Worm (Caenorhabditis elegans): ENCODE measurements around the gene T19D12.6.

Gene T19D12.6

ce11 chrII:6591000-6591399 is 51.9 kb downstream of the T19D12.6 start:
- TF ChIP-seq egl-27 (tag; optimal IDR thresholded peaks at IDR 0.05): no peak
- TF ChIP-seq lin-39 (tag; optimal IDR thresholded peaks at IDR 0.05): no peak
- TF ChIP-seq Y55F3AM.14 (GFP tag; optimal IDR thresholded peaks at IDR 0.05): no peak
- no peak for TF ChIP-seq F13H6.1 (tag; optimal IDR thresholded peaks at IDR 0.05)
- TF ChIP-seq ztf-4 (tag; optimal IDR thresholded peaks at IDR 0.05): no peak
- TF ChIP-seq nhr-6 (tag; optimal IDR thresholded peaks at IDR 0.05): no peak
- no peak for TF ChIP-seq mdl-1 (tag; optimal IDR thresholded peaks at IDR 0.05)
- TF ChIP-seq C34F6.9 (tag; optimal IDR thresholded peaks at IDR 0.05): no peak
- no peak for TF ChIP-seq lin-11 (tag; optimal IDR thresholded peaks at IDR 0.05)
- no peak for TF ChIP-seq nhr-11 (tag; optimal IDR thresholded peaks at IDR 0.05)
- no peak for TF ChIP-seq nhr-23 (tag; optimal IDR thresholded peaks at IDR 0.05)
- TF ChIP-seq fos-1 (tag; optimal IDR thresholded peaks at IDR 0.05): no peak
- no peak for TF ChIP-seq skn-1 (tag; optimal IDR thresholded peaks at IDR 0.05)

ce11 chrII:6589408-6589807 is 53.5 kb downstream of the T19D12.6 start, which contains the start of gene vps-32.1:
Gene vps-32.1 (plus strand): TSS chrII:6589708.
- TF ChIP-seq Y55F3AM.14 (GFP tag; optimal IDR thresholded peaks at IDR 0.05): no peak
- TF ChIP-seq elt-1 (tag; optimal IDR thresholded peaks at IDR 0.05): no peak
- TF ChIP-seq aly-2 (tag; optimal IDR thresholded peaks at IDR 0.05): no peak
- peak; percentile 25 for TF ChIP-seq blmp-1 (tag; optimal IDR thresholded peaks at IDR 0.05; ENCODE audit: insufficient read depth)
- TF ChIP-seq sma-9 (GFP tag; optimal IDR thresholded peaks at IDR 0.05): peak; percentile 48
- no peak for TF ChIP-seq sma-9 (tag; optimal IDR thresholded peaks at IDR 0.05)
- peak; percentile 29 for TF ChIP-seq crh-2 (tag; optimal IDR thresholded peaks at IDR 0.05)
- peak; percentile 88 for TF ChIP-seq fos-1 (tag; optimal IDR thresholded peaks at IDR 0.05)
- TF ChIP-seq egl-27 (tag; optimal IDR thresholded peaks at IDR 0.05): no peak

ce11 chrII:6588605-6589292 is 54.2 kb downstream of the T19D12.6 start, which contains the start of gene icd-1:
Gene icd-1 (minus strand): TSS chrII:6588655.
- TF ChIP-seq ama-1 (optimal IDR thresholded peaks at IDR 0.05): peak; percentile 24
- no peak for TF ChIP-seq peb-1 (tag; optimal IDR thresholded peaks at IDR 0.05)
- TF ChIP-seq ztf-4 (tag; optimal IDR thresholded peaks at IDR 0.05): peak; percentile 94
- TF ChIP-seq sem-4 (tag; optimal IDR thresholded peaks at IDR 0.05): peak; percentile 98
- TF ChIP-seq ZK546.5 (tag; optimal IDR thresholded peaks at IDR 0.05): peak; percentile 76
- peak; percentile 98 for TF ChIP-seq unc-55 (GFP tag; optimal IDR thresholded peaks at IDR 0.05)
- peak; percentile 97 for TF ChIP-seq C34F6.9 (tag; optimal IDR thresholded peaks at IDR 0.05)
- TF ChIP-seq egl-27 (tag; optimal IDR thresholded peaks at IDR 0.05): peak; percentile 94
- no peak for TF ChIP-seq ztf-1 (GFP tag; conservative IDR thresholded peaks at IDR 0.05)
- TF ChIP-seq elt-1 (tag; optimal IDR thresholded peaks at IDR 0.05): no peak
- peak; percentile 93 for TF ChIP-seq mab-5 (tag; optimal IDR thresholded peaks at IDR 0.05)
- no peak for TF ChIP-seq dmd-4 (tag; optimal IDR thresholded peaks at IDR 0.05)
- no peak for TF ChIP-seq nhr-23 (tag; optimal IDR thresholded peaks at IDR 0.05)
- peak; percentile 58 for TF ChIP-seq ztf-11 (tag; optimal IDR thresholded peaks at IDR 0.05)
- TF ChIP-seq nhr-237 (tag; optimal IDR thresholded peaks at IDR 0.05): peak; percentile 48
- peak; percentile 81 for TF ChIP-seq blmp-1 (tag; optimal IDR thresholded peaks at IDR 0.05; ENCODE audit: insufficient read depth)
- TF ChIP-seq nhr-25 (tag; optimal IDR thresholded peaks at IDR 0.05): peak; percentile 98
- peak; percentile 74 for TF ChIP-seq lin-11 (tag; optimal IDR thresholded peaks at IDR 0.05)
- peak; percentile 50 for TF ChIP-seq nhr-12 (tag; optimal IDR thresholded peaks at IDR 0.05)
- peak; percentile 96 for TF ChIP-seq sma-9 (GFP tag; optimal IDR thresholded peaks at IDR 0.05)
- TF ChIP-seq sma-9 (tag; optimal IDR thresholded peaks at IDR 0.05): no peak
- TF ChIP-seq mdl-1 (tag; optimal IDR thresholded peaks at IDR 0.05): peak; percentile 76 to 82
- TF ChIP-seq mbf-1 (tag; optimal IDR thresholded peaks at IDR 0.05): no peak
- TF ChIP-seq F13H6.1 (tag; optimal IDR thresholded peaks at IDR 0.05): peak; percentile 97
- TF ChIP-seq R02D3.7 (tag; optimal IDR thresholded peaks at IDR 0.05): peak; percentile 38
- peak; percentile 73 for TF ChIP-seq nhr-10 (tag; optimal IDR thresholded peaks at IDR 0.05)
- TF ChIP-seq aly-2 (tag; optimal IDR thresholded peaks at IDR 0.05): no peak
- TF ChIP-seq nhr-6 (tag; optimal IDR thresholded peaks at IDR 0.05): peak; percentile 98
- peak; percentile 96 for TF ChIP-seq nhr-129 (tag; optimal IDR thresholded peaks at IDR 0.05)
- peak; percentile 68 for TF ChIP-seq lin-39 (tag; optimal IDR thresholded peaks at IDR 0.05)
- peak; percentile 88 to 96 for TF ChIP-seq lsy-2 (tag; optimal IDR thresholded peaks at IDR 0.05)
- peak; percentile 57 for TF ChIP-seq nhr-11 (tag; optimal IDR thresholded peaks at IDR 0.05)
- peak; percentile 78 for TF ChIP-seq Y55F3AM.14 (GFP tag; optimal IDR thresholded peaks at IDR 0.05)
- TF ChIP-seq unc-62 (GFP tag; optimal IDR thresholded peaks at IDR 0.05): peak; percentile 93
- peak; percentile 67 for TF ChIP-seq skn-1 (tag; optimal IDR thresholded peaks at IDR 0.05)
- TF ChIP-seq unc-39 (tag; optimal IDR thresholded peaks at IDR 0.05): no peak
- TF ChIP-seq alr-1 (tag; optimal IDR thresholded peaks at IDR 0.05): no peak
- peak; percentile 96 for TF ChIP-seq nhr-21 (tag; optimal IDR thresholded peaks at IDR 0.05)
- peak; percentile 83 for TF ChIP-seq ceh-16 (tag; optimal IDR thresholded peaks at IDR 0.05)
- peak; percentile 62 for TF ChIP-seq ceh-82 (tag; optimal IDR thresholded peaks at IDR 0.05)
- peak; percentile 97 for TF ChIP-seq sma-3 (GFP tag; optimal IDR thresholded peaks at IDR 0.05)
- TF ChIP-seq lin-13 (GFP tag; optimal IDR thresholded peaks at IDR 0.05): peak; percentile 93
- TF ChIP-seq gmeb-1 (tag; optimal IDR thresholded peaks at IDR 0.05): peak; percentile 87
- TF ChIP-seq snpc-4 (tag; optimal IDR thresholded peaks at IDR 0.05): peak; percentile 74
- TF ChIP-seq crh-2 (tag; optimal IDR thresholded peaks at IDR 0.05): peak; percentile 97
- peak; percentile 97 for TF ChIP-seq fos-1 (tag; optimal IDR thresholded peaks at IDR 0.05)
